Fruit fly (Drosophila melanogaster) whole organism, embryonic: Measurements from ENCODE around the gene Pak.
A peak's percentile ranks its signal among the peaks of the same experiment; 100 is the strongest.

Source experiments
- Abd-B ChIP-seq: fragments of 200-800 bp; sonication (Bioruptor generic); optimal IDR thresholded peaks from 2 replicates; lab custom pipeline; 2018; ENCODE audit warnings: missing biosample characterization, mild to moderate bottlenecking, missing genetic modification characterization, moderate library complexity
- BEAF-32 ChIP-seq: fragments of 200-800 bp; sonication (Bioruptor generic); optimal IDR thresholded peaks from 3 replicates; lab custom pipeline; 2017; ENCODE audit warnings: missing biosample characterization, missing genetic modification characterization, mild to moderate bottlenecking, moderate library complexity, missing genetic modification reagents
- Bteb2 ChIP-seq: fragments of 200-800 bp; sonication (Bioruptor generic); optimal IDR thresholded peaks from 2 replicates; lab custom pipeline; 2016; ENCODE audit warnings: missing biosample characterization, missing genetic modification characterization
- CG10543 ChIP-seq: fragments of 200-800 bp; sonication (Bioruptor generic); optimal IDR thresholded peaks from 3 replicates; lab custom pipeline; 2017; ENCODE audit warnings: missing biosample characterization, mild to moderate bottlenecking, missing genetic modification characterization, moderate library complexity
- CG12299 ChIP-seq: fragments of 200-800 bp; sonication (Bioruptor generic); optimal IDR thresholded peaks from 2 replicates; lab custom pipeline; 2018; ENCODE audit warnings: missing biosample characterization, mild to moderate bottlenecking, missing genetic modification characterization
- CG12769 ChIP-seq: fragments of 200-800 bp; sonication (Bioruptor generic); optimal IDR thresholded peaks from 2 replicates; lab custom pipeline; 2019; ENCODE audit warnings: missing biosample characterization, mild to moderate bottlenecking, missing genetic modification characterization, moderate library complexity
- CG2875 ChIP-seq: fragments of 200-800 bp; sonication (Bioruptor generic); optimal IDR thresholded peaks from 2 replicates; lab custom pipeline; 2017; ENCODE audit warnings: missing biosample characterization, mild to moderate bottlenecking, missing genetic modification characterization, missing genetic modification reagents
- CG30403 ChIP-seq: fragments of 200-800 bp; sonication (Bioruptor generic); optimal IDR thresholded peaks from 3 replicates; lab custom pipeline; 2016; ENCODE audit warnings: missing biosample characterization, missing genetic modification characterization
- CG31388 ChIP-seq: fragments of 200-800 bp; sonication (Bioruptor generic); optimal IDR thresholded peaks from 2 replicates; lab custom pipeline; 2016; ENCODE audit warnings: missing biosample characterization, missing genetic modification characterization
- CG33557 ChIP-seq: fragments of 200-800 bp; sonication (Bioruptor generic); optimal IDR thresholded peaks from 2 replicates; lab custom pipeline; 2019; ENCODE audit warnings: missing biosample characterization, mild to moderate bottlenecking, missing genetic modification characterization, moderate library complexity
- CG3407 ChIP-seq: fragments of 200-800 bp; sonication (Bioruptor generic); optimal IDR thresholded peaks from 2 replicates; lab custom pipeline; 2018; ENCODE audit warnings: missing biosample characterization, mild to moderate bottlenecking, missing genetic modification characterization
- CG34376 ChIP-seq: fragments of 200-800 bp; sonication (Bioruptor generic); optimal IDR thresholded peaks from 2 replicates; lab custom pipeline; 2018; ENCODE audit warnings: missing biosample characterization, mild to moderate bottlenecking, missing genetic modification characterization
- CG3995 ChIP-seq: fragments of 200-800 bp; sonication (Bioruptor generic); optimal IDR thresholded peaks from 3 replicates; lab custom pipeline; 2016; ENCODE audit warnings: missing biosample characterization, missing genetic modification characterization
- CG6254 ChIP-seq: fragments of 200-800 bp; sonication (Bioruptor generic); optimal IDR thresholded peaks from 3 replicates; lab custom pipeline; 2017; ENCODE audit warnings: mild to moderate bottlenecking, missing biosample characterization, missing genetic modification reagents, missing genetic modification characterization
- CG7839 ChIP-seq: fragments of 200-800 bp; sonication (Bioruptor generic); optimal IDR thresholded peaks from 3 replicates; lab custom pipeline; 2018; ENCODE audit warnings: missing biosample characterization, mild to moderate bottlenecking, missing genetic modification characterization, moderate library complexity
- CG9437 ChIP-seq: fragments of 200-800 bp; sonication (Bioruptor generic); optimal IDR thresholded peaks from 2 replicates; lab custom pipeline; 2018; ENCODE audit warnings: missing biosample characterization, mild to moderate bottlenecking, missing genetic modification characterization
- CTCF ChIP-seq: fragments of 200-800 bp; sonication (Bioruptor generic); optimal IDR thresholded peaks from 2 replicates; lab custom pipeline; 2017; ENCODE audit warnings: missing biosample characterization, mild to moderate bottlenecking, missing genetic modification characterization, moderate library complexity
- Chrac-16 ChIP-seq: fragments of 200-800 bp; sonication (Bioruptor generic); optimal IDR thresholded peaks from 3 replicates; lab custom pipeline; 2016; ENCODE audit warnings: missing biosample characterization, missing genetic modification characterization
- Deaf1 ChIP-seq: fragments of 200-800 bp; optimal IDR thresholded peaks from 3 replicates; lab custom pipeline; 2019; ENCODE audit warnings: missing biosample characterization, mild to moderate bottlenecking, missing genetic modification characterization, moderate library complexity
- Dp ChIP-seq: fragments of 200-800 bp; sonication (Bioruptor generic); optimal IDR thresholded peaks from 2 replicates; lab custom pipeline; 2018; ENCODE audit warnings: missing biosample characterization, mild to moderate bottlenecking, missing genetic modification characterization, moderate library complexity
- HHEX ChIP-seq: fragments of 200-800 bp; sonication (Bioruptor generic); optimal IDR thresholded peaks from 3 replicates; lab custom pipeline; 2017; ENCODE audit warnings: missing biosample characterization, mild to moderate bottlenecking, missing genetic modification characterization, missing genetic modification reagents
- Hr3 ChIP-seq: fragments of 200-800 bp; sonication (Bioruptor generic); optimal IDR thresholded peaks from 3 replicates; lab custom pipeline; 2016; ENCODE audit warnings: missing biosample characterization, missing genetic modification characterization
- Jarid2 ChIP-seq: fragments of 200-800 bp; sonication (Bioruptor generic); optimal IDR thresholded peaks from 3 replicates; lab custom pipeline; 2017; ENCODE audit warnings: mild to moderate bottlenecking, missing biosample characterization, missing genetic modification reagents, missing genetic modification characterization
- Lhr ChIP-seq: fragments of 200-800 bp; sonication (Bioruptor generic); optimal IDR thresholded peaks from 3 replicates; lab custom pipeline; 2017; ENCODE audit warnings: mild to moderate bottlenecking, missing biosample characterization, missing genetic modification reagents, missing genetic modification characterization
- MESR4 ChIP-seq: fragments of 200-800 bp; sonication (Bioruptor generic); optimal IDR thresholded peaks from 2 replicates; lab custom pipeline; 2018; ENCODE audit warnings: missing biosample characterization, mild to moderate bottlenecking, missing genetic modification characterization, moderate library complexity
- Med ChIP-seq: fragments of 200-800 bp; sonication (Bioruptor generic); peaks from one replicate; lab custom pipeline; 2016; ENCODE audit warnings: missing biosample characterization, missing genetic modification characterization, mild to moderate bottlenecking, inconsistent platforms, moderate library complexity
- Pdp1 ChIP-seq, 2 experiments: fragments of 200-800 bp; sonication (Bioruptor generic); optimal IDR thresholded peaks; 3 replicates each; lab custom pipeline; 2016; ENCODE audit warnings: missing biosample characterization in 2 of 2, missing genetic modification characterization in 2 of 2, mild to moderate bottlenecking in 1 of 2, moderate library complexity in 1 of 2
- Side ChIP-seq: fragments of 200-800 bp; sonication (Bioruptor generic); optimal IDR thresholded peaks from 2 replicates; lab custom pipeline; 2016; ENCODE audit warnings: missing biosample characterization, missing genetic modification characterization
- Sry-δ ChIP-seq: fragments of 200-800 bp; sonication (Bioruptor generic); optimal IDR thresholded peaks from 2 replicates; lab custom pipeline; 2016; ENCODE audit warnings: missing biosample characterization, missing genetic modification characterization
- ash1 ChIP-seq: fragments of 200-800 bp; sonication (Bioruptor generic); optimal IDR thresholded peaks from 2 replicates; lab custom pipeline; 2018; ENCODE audit warnings: missing biosample characterization, mild to moderate bottlenecking, missing genetic modification characterization
- ato ChIP-seq: fragments of 200-800 bp; sonication (Bioruptor generic); IDR thresholded peaks from 2 replicates; pipeline ENCODE4 v1.3.6; 2022; ENCODE audit warnings: missing biosample characterization, missing genetic modification characterization; ENCODE audit not compliant: partially characterized antibody
- bbx ChIP-seq: fragments of 200-800 bp; sonication (Bioruptor generic); IDR thresholded peaks from 2 replicates; pipeline ENCODE4 v1.3.6; 2022; ENCODE audit warnings: missing biosample characterization, missing genetic modification characterization; ENCODE audit not compliant: partially characterized antibody
- caup ChIP-seq: fragments of 200-800 bp; sonication (Bioruptor generic); optimal IDR thresholded peaks from 3 replicates; lab custom pipeline; 2017; ENCODE audit warnings: missing biosample characterization, mild to moderate bottlenecking, missing genetic modification characterization, moderate library complexity; ENCODE audit not compliant: severe bottlenecking
- cg ChIP-seq: fragments of 200-800 bp; sonication (Bioruptor generic); optimal IDR thresholded peaks from 3 replicates; lab custom pipeline; 2019; ENCODE audit warnings: missing biosample characterization, mild to moderate bottlenecking, missing genetic modification characterization, moderate library complexity
- cwo ChIP-seq: fragments of 200-800 bp; sonication (Bioruptor generic); optimal IDR thresholded peaks from 3 replicates; lab custom pipeline; 2017; ENCODE audit warnings: missing biosample characterization, missing genetic modification characterization, mild to moderate bottlenecking, moderate library complexity, missing genetic modification reagents
- eve ChIP-seq, 2 experiments: fragments of >200 bp; optimal IDR thresholded peaks; 2 replicates each; lab custom pipeline; 2017; ENCODE audit warnings: missing biosample characterization in 2 of 2, missing genetic modification characterization in 2 of 2
- gfzf ChIP-seq: fragments of 200-800 bp; sonication (Bioruptor generic); optimal IDR thresholded peaks from 2 replicates; lab custom pipeline; 2016; ENCODE audit warnings: missing biosample characterization, mild to moderate bottlenecking, missing genetic modification characterization, moderate library complexity
- grau ChIP-seq: fragments of 200-800 bp; optimal IDR thresholded peaks from 3 replicates; lab custom pipeline; 2019; ENCODE audit warnings: missing biosample characterization, mild to moderate bottlenecking, missing genetic modification characterization, moderate library complexity
- mirr ChIP-seq: fragments of 200-800 bp; sonication (Bioruptor generic); optimal IDR thresholded peaks from 3 replicates; lab custom pipeline; 2018; ENCODE audit warnings: missing biosample characterization, mild to moderate bottlenecking, missing genetic modification characterization
- nerfin-1 ChIP-seq: fragments of 200-800 bp; sonication (Bioruptor generic); optimal IDR thresholded peaks from 3 replicates; lab custom pipeline; 2019; ENCODE audit warnings: missing biosample characterization, mild to moderate bottlenecking, missing genetic modification characterization, moderate library complexity
- nmo ChIP-seq: fragments of 200-800 bp; sonication (Bioruptor generic); optimal IDR thresholded peaks from 2 replicates; lab custom pipeline; 2018; ENCODE audit warnings: missing biosample characterization, mild to moderate bottlenecking, missing genetic modification characterization, moderate library complexity
- phol ChIP-seq: fragments of 200-800 bp; sonication (Bioruptor generic); optimal IDR thresholded peaks from 3 replicates; lab custom pipeline; 2018; ENCODE audit warnings: missing biosample characterization, mild to moderate bottlenecking, missing genetic modification characterization, moderate library complexity
- psq ChIP-seq: fragments of 200-800 bp; sonication (Bioruptor generic); optimal IDR thresholded peaks from 2 replicates; lab custom pipeline; 2017; ENCODE audit warnings: missing biosample characterization, missing genetic modification characterization
- row ChIP-seq: fragments of 200-800 bp; sonication (Bioruptor generic); IDR thresholded peaks from 3 replicates; pipeline ENCODE4 v1.3.6; 2022; ENCODE audit warnings: missing biosample characterization, missing genetic modification characterization
- sd ChIP-seq: fragments of 200-800 bp; sonication (Bioruptor generic); optimal IDR thresholded peaks from 3 replicates; lab custom pipeline; 2018; ENCODE audit warnings: missing biosample characterization, mild to moderate bottlenecking, missing genetic modification characterization, moderate library complexity
- sens ChIP-seq: fragments of 200-800 bp; sonication (Bioruptor generic); peaks from one replicate; lab custom pipeline; 2016; ENCODE audit warnings: missing biosample characterization, missing genetic modification characterization
- sug ChIP-seq: fragments of 200-800 bp; optimal IDR thresholded peaks from 2 replicates; lab custom pipeline; 2019; ENCODE audit warnings: missing biosample characterization, mild to moderate bottlenecking, missing genetic modification characterization, moderate library complexity
- zen ChIP-seq: fragments of 200-800 bp; sonication (Bioruptor generic); optimal IDR thresholded peaks from 3 replicates; lab custom pipeline; 2018; ENCODE audit warnings: missing biosample characterization, mild to moderate bottlenecking, missing genetic modification characterization, moderate library complexity
- zfh2 ChIP-seq: fragments of 200-800 bp; sonication (Bioruptor generic); optimal IDR thresholded peaks from 2 replicates; lab custom pipeline; 2016; ENCODE audit warnings: missing biosample characterization, missing genetic modification characterization

Gene Pak

dm6 chr3R:6406566-6407098, 55.9 kb downstream of the Pak start, which contains the start of gene gpp (continued):
- TF ChIP-seq Lhr (GFP tag; lab: Kevin White, UChicago) (peak; percentile 59), caup (GFP tag; lab: Kevin White, UChicago) (peak; percentile 43), Bteb2 (GFP tag; lab: Kevin White, UChicago) (peak; percentile 11), Med (GFP tag; lab: Kevin White, UChicago) (peak; percentile 76), grau (tag; lab: Kevin White, UChicago) (peak; percentile 9), cwo (GFP tag; lab: Kevin White, UChicago) (peak; percentile 59), sug (tag; lab: Kevin White, UChicago) (peak; percentile 24), CG2875 (GFP tag; lab: Kevin White, UChicago) (peak; percentile 21), nerfin-1 (peak; percentile 26), ash1 (GFP tag; lab: Kevin White, UChicago) (peak; percentile 20), Chrac-16 (GFP tag; lab: Kevin White, UChicago) (no peak), Sry-δ (GFP tag; lab: Kevin White, UChicago) (peak; percentile 62), Hr3 (GFP tag; lab: Kevin White, UChicago) (no peak), bbx (GFP tag; lab: Robert Waterston, UW) (no peak), sd (peak; percentile 50), Abd-B (peak; percentile 40), CG33557 (no peak), ato (GFP tag; lab: Robert Waterston, UW) (no peak), psq (peak; percentile 100), phol (tag; lab: Kevin White, UChicago) (peak; percentile 2), zen (tag; lab: Kevin White, UChicago) (peak; percentile 26), mirr (GFP tag; lab: Kevin White, UChicago) (peak; percentile 47), sens (peak; percentile 95), CG3407 (GFP tag; lab: Kevin White, UChicago) (peak; percentile 28), CG12769 (tag; lab: Kevin White, UChicago) (peak; percentile 56), CG3995 (GFP tag; lab: Kevin White, UChicago) (peak; percentile 97), Pdp1 (GFP tag; optimal IDR thresholded peaks at IDR 0.05; lab: Kevin White, UChicago) (peak; percentile 19 to 92), CG34376 (GFP tag; lab: Kevin White, UChicago) (peak; percentile 39), Side (GFP tag; lab: Kevin White, UChicago) (peak; percentile 26), CTCF (GFP tag; lab: Kevin White, UChicago) (peak; percentile 29), Dp (GFP tag; lab: Kevin White, UChicago) (peak; percentile 27), CG7839 (no peak), CG9437 (GFP tag; lab: Kevin White, UChicago) (peak; percentile 23), CG6254 (GFP tag; lab: Kevin White, UChicago) (peak; percentile 21), HHEX (GFP tag; lab: Kevin White, UChicago) (peak; percentile 10), CG31388 (no peak), CG30403 (no peak), CG12299 (tag; lab: Kevin White, UChicago) (peak; percentile 47), cg (GFP tag; lab: Kevin White, UChicago) (peak; percentile 88), BEAF-32 (GFP tag; lab: Kevin White, UChicago) (peak; percentile 37), gfzf (peak; percentile 97), Deaf1 (tag; lab: Kevin White, UChicago) (peak; percentile 20), nmo (GFP tag; lab: Kevin White, UChicago) (peak; percentile 31), MESR4 (GFP tag; lab: Kevin White, UChicago) (peak; percentile 59), Jarid2 (GFP tag; lab: Kevin White, UChicago) (peak; percentile 92), row (GFP tag; lab: Robert Waterston, UW) (no peak), zfh2 (no peak), CG10543 (GFP tag; lab: Kevin White, UChicago) (peak; percentile 21), eve (GFP tag; optimal IDR thresholded peaks at IDR 0.05; lab: Kevin White, UChicago) (peak in 1 of 2 experiments; percentile 80)
